Fruit fly (Drosophila melanogaster) whole organism, embryonic: ENCODE measurements around the gene TTLL4B.
A peak's percentile ranks its signal among the peaks of the same experiment; 100 is the strongest.

Experiments
- Abd-B ChIP-seq: fragments of 200-800 bp; sonication (Bioruptor generic); optimal IDR thresholded peaks from 2 replicates; lab custom pipeline; 2018; ENCODE audit warnings: missing biosample characterization, mild to moderate bottlenecking, missing genetic modification characterization, moderate library complexity
- Aef1 ChIP-seq: fragments of 200-800 bp; sonication (Bioruptor generic); IDR thresholded peaks from 3 replicates; pipeline ENCODE4 v1.3.6; 2022; ENCODE audit warnings: missing biosample characterization, missing genetic modification characterization
- CG10565 ChIP-seq: fragments of 200-800 bp; sonication (Bioruptor generic); optimal IDR thresholded peaks from 3 replicates; lab custom pipeline; 2016; ENCODE audit warnings: missing biosample characterization, mild to moderate bottlenecking, missing genetic modification characterization
- CG11247 ChIP-seq: fragments of 200-800 bp; sonication (Bioruptor generic); IDR thresholded peaks from 2 replicates; pipeline ENCODE4 v1.3.6; 2022; ENCODE audit warnings: missing biosample characterization, missing genetic modification characterization
- CG11560 ChIP-seq: fragments of 200-800 bp; sonication (Bioruptor generic); IDR thresholded peaks from 3 replicates; pipeline ENCODE4 v1.3.6; 2022; ENCODE audit warnings: missing biosample characterization, missing genetic modification characterization
- CG13775 ChIP-seq: fragments of 200-800 bp; sonication (Bioruptor generic); optimal IDR thresholded peaks from 3 replicates; lab custom pipeline; 2017; ENCODE audit warnings: missing biosample characterization, mild to moderate bottlenecking, missing genetic modification characterization
- CG15269 ChIP-seq: fragments of 200-800 bp; sonication (Bioruptor generic); optimal IDR thresholded peaks from 2 replicates; lab custom pipeline; 2018; ENCODE audit warnings: missing biosample characterization, mild to moderate bottlenecking, missing genetic modification characterization, moderate library complexity
- CG18011 ChIP-seq: fragments of 200-800 bp; sonication (Bioruptor generic); optimal IDR thresholded peaks from 2 replicates; lab custom pipeline; 2017; ENCODE audit warnings: missing biosample characterization, missing genetic modification characterization, mild to moderate bottlenecking, moderate library complexity, missing genotype
- CG1832 ChIP-seq: fragments of 200-800 bp; sonication (Bioruptor generic); optimal IDR thresholded peaks from 2 replicates; lab custom pipeline; 2017; ENCODE audit warnings: missing biosample characterization, mild to moderate bottlenecking, missing genetic modification characterization, inconsistent platforms
- CG18599 ChIP-seq: fragments of 200-800 bp; sonication (Bioruptor generic); optimal IDR thresholded peaks from 3 replicates; lab custom pipeline; 2017; ENCODE audit warnings: missing biosample characterization, missing genetic modification characterization, mild to moderate bottlenecking, moderate library complexity, missing genetic modification reagents
- CG2889 ChIP-seq: fragments of 200-800 bp; sonication (Bioruptor generic); IDR thresholded peaks from 3 replicates; pipeline ENCODE4 v1.3.6; 2022; ENCODE audit warnings: missing biosample characterization, missing genetic modification characterization
- CG31388 ChIP-seq: fragments of 200-800 bp; sonication (Bioruptor generic); optimal IDR thresholded peaks from 2 replicates; lab custom pipeline; 2016; ENCODE audit warnings: missing biosample characterization, missing genetic modification characterization
- CG32532 ChIP-seq: fragments of 200-800 bp; sonication (Bioruptor generic); IDR thresholded peaks from 2 replicates; pipeline ENCODE4 v1.3.6; 2022; ENCODE audit warnings: missing biosample characterization, missing genetic modification characterization
- CG3838 ChIP-seq: fragments of 200-800 bp; sonication (Bioruptor generic); optimal IDR thresholded peaks from 3 replicates; lab custom pipeline; 2016; ENCODE audit warnings: missing biosample characterization, missing genetic modification characterization
- CG6683 ChIP-seq: fragments of 200-800 bp; sonication (Bioruptor generic); optimal IDR thresholded peaks from 2 replicates; lab custom pipeline; 2017; ENCODE audit warnings: missing biosample characterization, mild to moderate bottlenecking, missing genetic modification characterization, missing genetic modification reagents
- CG7271 ChIP-seq: fragments of 200-800 bp; sonication (Bioruptor generic); optimal IDR thresholded peaks from 2 replicates; lab custom pipeline; 2018; ENCODE audit warnings: missing biosample characterization, mild to moderate bottlenecking, missing genetic modification characterization, moderate library complexity
- CG7786 ChIP-seq: fragments of 200-800 bp; sonication (Bioruptor generic); optimal IDR thresholded peaks from 2 replicates; lab custom pipeline; 2016; ENCODE audit warnings: missing biosample characterization, missing genetic modification characterization
- CTCF ChIP-seq: fragments of 200-800 bp; sonication (Bioruptor generic); optimal IDR thresholded peaks from 2 replicates; lab custom pipeline; 2017; ENCODE audit warnings: missing biosample characterization, mild to moderate bottlenecking, missing genetic modification characterization, moderate library complexity
- Dbx ChIP-seq: fragments of 200-800 bp; sonication (Bioruptor generic); IDR thresholded peaks from 3 replicates; pipeline ENCODE4 v1.3.6; 2022; ENCODE audit warnings: missing biosample characterization, missing genetic modification characterization
- Drgx ChIP-seq: fragments of 200-800 bp; sonication (Bioruptor generic); IDR thresholded peaks from 2 replicates; pipeline ENCODE4 v1.3.6; 2022; ENCODE audit warnings: missing biosample characterization, missing genetic modification characterization
- ERR ChIP-seq: fragments of 200-800 bp; sonication (Bioruptor generic); optimal IDR thresholded peaks from 2 replicates; lab custom pipeline; 2016; ENCODE audit warnings: missing biosample characterization, missing genetic modification characterization
- Fer1 ChIP-seq: fragments of 200-800 bp; sonication (Bioruptor generic); optimal IDR thresholded peaks from 2 replicates; lab custom pipeline; 2017; ENCODE audit warnings: missing biosample characterization, mild to moderate bottlenecking, missing genetic modification characterization
- Hmr ChIP-seq: fragments of 200-800 bp; sonication (Bioruptor generic); optimal IDR thresholded peaks from 3 replicates; lab custom pipeline; 2017; ENCODE audit warnings: mild to moderate bottlenecking, missing biosample characterization, missing genetic modification reagents, missing genetic modification characterization
- Hr78 ChIP-seq, 2 experiments: fragments of 200-800 bp in 1 of 2; fragments of >200 bp in 1 of 2; sonication (Bioruptor generic) in 1 of 2; optimal IDR thresholded peaks; 2 replicates each; lab custom pipeline; 2017 to 2019; ENCODE audit warnings: missing biosample characterization in 2 of 2, missing genetic modification characterization in 2 of 2, mild to moderate bottlenecking in 1 of 2, moderate library complexity in 1 of 2
- MESR4 ChIP-seq: fragments of 200-800 bp; sonication (Bioruptor generic); optimal IDR thresholded peaks from 2 replicates; lab custom pipeline; 2018; ENCODE audit warnings: missing biosample characterization, mild to moderate bottlenecking, missing genetic modification characterization, moderate library complexity
- Meics ChIP-seq: fragments of 200-800 bp; sonication (Bioruptor generic); optimal IDR thresholded peaks from 2 replicates; lab custom pipeline; 2017; ENCODE audit warnings: missing biosample characterization, mild to moderate bottlenecking, missing genetic modification characterization
- Nf-YB ChIP-seq: fragments of 200-800 bp; sonication (Bioruptor generic); optimal IDR thresholded peaks from 3 replicates; lab custom pipeline; 2019; ENCODE audit warnings: missing biosample characterization, mild to moderate bottlenecking, missing genetic modification characterization, moderate library complexity
- Oaz ChIP-seq: fragments of 200-800 bp; sonication (Bioruptor generic); IDR thresholded peaks from 2 replicates; pipeline ENCODE4 v1.3.6; 2022; ENCODE audit warnings: missing biosample characterization, missing genetic modification characterization
- Stat92E ChIP-seq, 3 experiments: fragments of >200 bp in 2 of 3; fragments of 200-800 bp in 1 of 3; sonication (Bioruptor generic) in 1 of 3; optimal IDR thresholded peaks; 2 replicates each; lab custom pipeline; 2017 to 2019; ENCODE audit warnings: missing biosample characterization in 3 of 3, missing genetic modification characterization in 3 of 3, mild to moderate bottlenecking in 1 of 3, moderate library complexity in 1 of 3
- Xbp1 ChIP-seq: fragments of 200-800 bp; sonication (Bioruptor generic); optimal IDR thresholded peaks from 3 replicates; lab custom pipeline; 2016; ENCODE audit warnings: missing biosample characterization, mild to moderate bottlenecking, missing genetic modification characterization
- ac ChIP-seq: fragments of 200-800 bp; sonication (Bioruptor generic); optimal IDR thresholded peaks from 3 replicates; lab custom pipeline; 2017; ENCODE audit warnings: missing biosample characterization, mild to moderate bottlenecking, missing genetic modification characterization
- bbx ChIP-seq: fragments of 200-800 bp; sonication (Bioruptor generic); IDR thresholded peaks from 2 replicates; pipeline ENCODE4 v1.3.6; 2022; ENCODE audit warnings: missing biosample characterization, missing genetic modification characterization; ENCODE audit not compliant: partially characterized antibody
- bsh ChIP-seq, 2 experiments: fragments of 200-800 bp; sonication (Bioruptor generic); optimal IDR thresholded peaks; 2 replicates each; lab custom pipeline; 2017 to 2018; ENCODE audit warnings: mild to moderate bottlenecking in 2 of 2, missing biosample characterization in 2 of 2, missing genetic modification characterization in 2 of 2, moderate library complexity in 1 of 2
- caup ChIP-seq: fragments of 200-800 bp; sonication (Bioruptor generic); optimal IDR thresholded peaks from 3 replicates; lab custom pipeline; 2017; ENCODE audit warnings: missing biosample characterization, mild to moderate bottlenecking, missing genetic modification characterization, moderate library complexity; ENCODE audit not compliant: severe bottlenecking
- eyg ChIP-seq: fragments of 200-800 bp; sonication (Bioruptor generic); optimal IDR thresholded peaks from 3 replicates; lab custom pipeline; 2016; ENCODE audit warnings: missing biosample characterization, missing genetic modification characterization
- gem ChIP-seq: fragments of 200-800 bp; sonication (Bioruptor generic); optimal IDR thresholded peaks from 2 replicates; lab custom pipeline; 2019; ENCODE audit warnings: missing biosample characterization, mild to moderate bottlenecking, missing genetic modification characterization, moderate library complexity
- hb ChIP-seq: fragments of 200-800 bp; sonication (Bioruptor generic); IDR thresholded peaks from 3 replicates; pipeline ENCODE4 v1.3.6; 2022; ENCODE audit warnings: missing biosample characterization, missing genetic modification characterization; ENCODE audit not compliant: partially characterized antibody
- klu ChIP-seq: fragments of 200-800 bp; sonication (Bioruptor generic); IDR thresholded peaks from 2 replicates; pipeline ENCODE4 v1.3.6; 2022; ENCODE audit warnings: missing biosample characterization, missing genetic modification characterization
- knrl ChIP-seq: fragments of 200-800 bp; sonication (Bioruptor generic); IDR thresholded peaks from 3 replicates; pipeline ENCODE4 v1.3.6; 2022; ENCODE audit warnings: missing biosample characterization, missing genetic modification characterization; ENCODE audit not compliant: partially characterized antibody
- lab ChIP-seq: fragments of 200-800 bp; sonication (Bioruptor generic); optimal IDR thresholded peaks from 3 replicates; lab custom pipeline; 2017; ENCODE audit warnings: missing biosample characterization, missing genetic modification characterization, mild to moderate bottlenecking, moderate library complexity, missing genetic modification reagents
- p53 ChIP-seq: fragments of 200-800 bp; sonication (Bioruptor generic); optimal IDR thresholded peaks from 2 replicates; lab custom pipeline; 2016; ENCODE audit warnings: missing biosample characterization, missing genetic modification characterization
- pan ChIP-seq, 4 experiments: fragments of >200 bp in 3 of 4; fragments of 200-800 bp in 1 of 4; sonication (Bioruptor generic) in 1 of 4; optimal IDR thresholded peaks in 3 of 4; IDR thresholded peaks in 1 of 4; 2 replicates each; pipeline versions ENCODE4 v1.3.6 to Lab custom; 2017 to 2022; ENCODE audit warnings: missing biosample characterization in 2 of 4, missing genetic modification characterization in 2 of 4, mixed read lengths in 1 of 4
- pb ChIP-seq: fragments of 200-800 bp; sonication (Bioruptor generic); optimal IDR thresholded peaks from 3 replicates; lab custom pipeline; 2016; ENCODE audit warnings: missing biosample characterization, missing genetic modification characterization
- pho ChIP-seq: fragments of 200-800 bp; sonication (Bioruptor generic); optimal IDR thresholded peaks from 2 replicates; lab custom pipeline; 2016; ENCODE audit warnings: missing biosample characterization, missing genetic modification characterization
- pros ChIP-seq: fragments of 200-800 bp; sonication (Bioruptor generic); optimal IDR thresholded peaks from 3 replicates; lab custom pipeline; 2019; ENCODE audit warnings: missing biosample characterization, mild to moderate bottlenecking, missing genetic modification characterization, moderate library complexity
- sug ChIP-seq: fragments of 200-800 bp; optimal IDR thresholded peaks from 2 replicates; lab custom pipeline; 2019; ENCODE audit warnings: missing biosample characterization, mild to moderate bottlenecking, missing genetic modification characterization, moderate library complexity
- tgo ChIP-seq: fragments of 200-800 bp; sonication (Bioruptor generic); IDR thresholded peaks from 3 replicates; pipeline ENCODE4 v1.3.6; 2022; ENCODE audit warnings: missing biosample characterization, missing genetic modification characterization
- tll ChIP-seq, 2 experiments: fragments of 200-800 bp in 1 of 2; fragments of >200 bp in 1 of 2; sonication (Bioruptor generic) in 1 of 2; optimal IDR thresholded peaks; 2 replicates each; lab custom pipeline; 2017 to 2019; ENCODE audit warnings: missing biosample characterization in 2 of 2, missing genetic modification characterization in 2 of 2, mild to moderate bottlenecking in 1 of 2, moderate library complexity in 1 of 2
- twi ChIP-seq: fragments of 200-800 bp; optimal IDR thresholded peaks from 2 replicates; lab custom pipeline; 2019; ENCODE audit warnings: missing biosample characterization, mild to moderate bottlenecking, missing genetic modification characterization, moderate library complexity
- zen2 ChIP-seq: fragments of 200-800 bp; sonication (Bioruptor generic); IDR thresholded peaks from 3 replicates; pipeline ENCODE4 v1.3.6; 2022; ENCODE audit warnings: missing biosample characterization, missing genetic modification characterization; ENCODE audit not compliant: partially characterized antibody

Gene TTLL4B

DNA sequence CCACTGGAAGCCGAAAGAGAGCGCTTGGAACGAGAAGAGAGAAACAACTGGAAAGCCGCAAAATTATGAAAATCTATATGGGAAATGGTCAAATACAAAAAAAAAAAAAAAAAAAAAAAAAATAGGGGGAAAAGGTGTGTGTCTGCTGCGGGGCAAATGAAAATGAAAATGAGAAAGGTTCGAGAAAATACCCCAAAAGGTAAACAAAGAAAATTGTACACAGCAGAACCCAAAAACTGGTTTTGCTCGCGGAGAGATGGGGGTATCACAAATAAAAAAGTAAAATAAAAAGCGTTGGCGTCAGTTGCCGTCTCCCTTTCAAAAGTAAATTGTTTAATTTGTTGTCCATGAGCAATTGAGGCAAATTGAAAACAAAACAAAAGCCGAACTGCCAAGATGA, 25.7 kb downstream of the TTLL4B start (continued):
- TF ChIP-seq CG11560 (no peak), Oaz (GFP tag; lab: Robert Waterston, UW) (no peak), CG32532 (GFP tag; lab: Robert Waterston, UW) (no peak), CG6683 (no peak), pros (GFP tag; lab: Kevin White, UChicago) (no peak), Abd-B (GFP tag; lab: Kevin White, UChicago) (no peak), pb (GFP tag; lab: Kevin White, UChicago) (no peak), pan (optimal IDR thresholded peaks at IDR 0.05; lab: Kevin White, UChicago) (no peak), pan (GFP tag; optimal IDR thresholded peaks at IDR 0.05 in 1 of 2, IDR thresholded peaks at IDR 0.05 in 1 of 2) (no peak), CG18599 (no peak), bbx (GFP tag; lab: Robert Waterston, UW) (no peak), CG18011 (GFP tag; lab: Kevin White, UChicago) (no peak), MESR4 (no peak), Drgx (GFP tag; lab: Robert Waterston, UW) (no peak), ac (no peak), CTCF (no peak), knrl (no peak), lab (GFP tag; lab: Kevin White, UChicago) (peak; percentile 13), Meics (GFP tag; lab: Kevin White, UChicago) (no peak), CG10565 (no peak), p53 (GFP tag; lab: Kevin White, UChicago) (no peak), zen2 (GFP tag; lab: Robert Waterston, UW) (no peak), CG3838 (GFP tag; lab: Kevin White, UChicago) (no peak), gem (tag; lab: Kevin White, UChicago) (peak; percentile 4), tll (GFP tag; optimal IDR thresholded peaks at IDR 0.05; lab: Kevin White, UChicago) (no peak), Fer1 (GFP tag; lab: Kevin White, UChicago) (no peak), ERR (GFP tag; lab: Kevin White, UChicago) (no peak), pho (GFP tag; lab: Kevin White, UChicago) (no peak), Aef1 (GFP tag; lab: Robert Waterston, UW) (no peak), CG11247 (GFP tag; lab: Robert Waterston, UW) (no peak), klu (GFP tag; lab: Robert Waterston, UW) (no peak), eyg (GFP tag; lab: Kevin White, UChicago) (no peak), sug (tag; lab: Kevin White, UChicago) (no peak), twi (tag; lab: Kevin White, UChicago) (no peak), CG2889 (GFP tag; lab: Robert Waterston, UW) (no peak), bsh (GFP tag; optimal IDR thresholded peaks at IDR 0.05; lab: Kevin White, UChicago) (peak in 1 of 2 experiments; percentile 51), Nf-YB (GFP tag; lab: Kevin White, UChicago) (peak; percentile 23), Hmr (GFP tag; lab: Kevin White, UChicago) (no peak), tgo (GFP tag; lab: Robert Waterston, UW) (no peak), CG15269 (tag; lab: Kevin White, UChicago) (no peak), hb (GFP tag; lab: Robert Waterston, UW) (no peak), CG7786 (no peak), CG13775 (GFP tag; lab: Kevin White, UChicago) (no peak), Xbp1 (GFP tag; lab: Kevin White, UChicago) (no peak), CG1832 (no peak), caup (GFP tag; lab: Kevin White, UChicago) (no peak), CG7271 (tag; lab: Kevin White, UChicago) (no peak), Dbx (GFP tag; lab: Robert Waterston, UW) (no peak), Stat92E (GFP tag; optimal IDR thresholded peaks at IDR 0.05; lab: Kevin White, UChicago) (no peak), Hr78 (GFP tag; optimal IDR thresholded peaks at IDR 0.05; lab: Kevin White, UChicago) (no peak), CG31388 (GFP tag; lab: Kevin White, UChicago) (no peak)
